Worm (Caenorhabditis elegans): ENCODE data around the gene F14D2.7.
"Not testable (repeated sequence)": the region's sequence is repeated elsewhere in the genome, so short reads cannot be mapped to it uniquely, and the experiment has no call there.

- not testable (repeated sequence) for TF ChIP-seq ctbp-1 (GFP tag; IDR thresholded peaks at IDR 0.05); dmd-9 (GFP tag; IDR thresholded peaks at IDR 0.05); nhr-237 (tag; optimal IDR thresholded peaks at IDR 0.05); hif-1 (tag; optimal IDR thresholded peaks at IDR 0.05); nhr-42 (GFP tag; IDR thresholded peaks at IDR 0.05); egl-27 (tag; optimal IDR thresholded peaks at IDR 0.05); ceh-20 (GFP tag; IDR thresholded peaks at IDR 0.05); unc-62 (GFP tag; optimal IDR thresholded peaks at IDR 0.05 in 1 of 2); unc-62 (tag; optimal IDR thresholded peaks at IDR 0.05); lin-15B (tag; optimal IDR thresholded peaks at IDR 0.05); dmd-8 (GFP tag; IDR thresholded peaks at IDR 0.05); daf-8 (GFP tag; IDR thresholded peaks at IDR 0.05); nhr-76 (tag; optimal IDR thresholded peaks at IDR 0.05)
Observed at ce11 chrII:3290544-3290943, 47.9 kb downstream of the F14D2.7 start, which contains the start of gene F39E9.14.

Data from whole organism, L4 larva.